Fruit fly (Drosophila melanogaster): ENCODE measurements around the gene Nepl6.

dm6 chr2L:6340222-6340725 lies 45.0 kb downstream of the Nepl6 start:
- no peak for TF ChIP-seq EcR (GFP tag; optimal IDR thresholded peaks at IDR 0.05)
- no peak for TF ChIP-seq usp (GFP tag; optimal IDR thresholded peaks at IDR 0.05)

Measured in whole organism.